Fruit fly (Drosophila melanogaster): Measurements from ENCODE around the gene Grl36b.

The Grl36b gene

DNA sequence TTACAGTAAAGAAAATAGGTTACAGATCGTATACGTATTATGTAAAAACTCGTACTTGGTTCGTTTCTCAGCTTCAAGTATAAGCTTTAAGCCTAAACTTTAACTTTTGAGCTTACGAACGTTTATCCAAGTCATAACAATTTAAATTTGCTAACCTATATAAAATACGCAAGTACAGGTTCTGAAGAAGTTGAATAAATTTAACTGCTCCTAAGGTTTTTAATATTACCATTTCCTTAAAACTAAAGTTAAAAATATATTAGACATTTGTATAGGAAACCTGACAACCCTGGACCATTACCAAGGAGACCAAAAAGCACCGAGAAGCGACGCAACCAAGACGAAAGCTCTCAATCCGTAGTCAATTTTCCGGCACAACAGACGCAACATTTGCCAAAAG, 5.9 kb downstream of the Grl36b start, which contains the start of gene CG5758:
CG5758 (plus strand) TSS at position 353 of the 400 bp plus-strand sequence.
- TF ChIP-seq pfk (GFP tag; optimal IDR thresholded peaks at IDR 0.05) (no peak), ase (GFP tag; IDR thresholded peaks at IDR 0.05) (no peak), CG8388 (GFP tag; optimal IDR thresholded peaks at IDR 0.05) (no peak), fd3F (GFP tag; optimal IDR thresholded peaks at IDR 0.05) (no peak), hth (optimal IDR thresholded peaks at IDR 0.05) (no peak), dan (GFP tag; IDR thresholded peaks at IDR 0.05) (no peak), CG18599 (GFP tag; optimal IDR thresholded peaks at IDR 0.05) (peak; percentile 58), unpg (GFP tag; optimal IDR thresholded peaks at IDR 0.05) (peak; percentile 38), lilli (GFP tag; optimal IDR thresholded peaks at IDR 0.05) (peak; percentile 44), run (tag; optimal IDR thresholded peaks at IDR 0.05) (no peak), Elba2 (GFP tag; optimal IDR thresholded peaks at IDR 0.05) (no peak), vfl (GFP tag; optimal IDR thresholded peaks at IDR 0.05) (no peak), ftz-f1 (GFP tag; optimal IDR thresholded peaks at IDR 0.05) (peak; percentile 42), CG11504 (tag; optimal IDR thresholded peaks at IDR 0.05) (peak; percentile 59), CG3163 (GFP tag; optimal IDR thresholded peaks at IDR 0.05) (no peak), sna (GFP tag; IDR thresholded peaks at IDR 0.05; ENCODE audit: partially characterized antibody) (no peak), CG10147 (GFP tag; optimal IDR thresholded peaks at IDR 0.05) (peak; percentile 49), CG17361 (GFP tag; IDR thresholded peaks at IDR 0.05) (no peak), CG42726 (GFP tag; IDR thresholded peaks at IDR 0.05; ENCODE audit: partially characterized antibody) (no peak), Dad (GFP tag; optimal IDR thresholded peaks at IDR 0.05) (no peak), fru (optimal IDR thresholded peaks at IDR 0.05) (no peak), Rfx (GFP tag; IDR thresholded peaks at IDR 0.05) (peak; percentile 28; the same call in 1 of the 2 replicates), exex (tag; optimal IDR thresholded peaks at IDR 0.05) (peak; percentile 21), CG3281 (GFP tag; optimal IDR thresholded peaks at IDR 0.05) (peak; percentile 36), CHES-1-like (GFP tag; optimal IDR thresholded peaks at IDR 0.05) (no peak), HLHmδ (GFP tag; optimal IDR thresholded peaks at IDR 0.05) (no peak), CG12942 (GFP tag; optimal IDR thresholded peaks at IDR 0.05) (no peak), pan (optimal IDR thresholded peaks at IDR 0.05) (no peak), pan (GFP tag; optimal IDR thresholded peaks at IDR 0.05 in 1 of 2, IDR thresholded peaks at IDR 0.05 in 1 of 2) (no peak), zfh2 (GFP tag; optimal IDR thresholded peaks at IDR 0.05) (no peak), seq (GFP tag; IDR thresholded peaks at IDR 0.05) (no peak), CG14860 (GFP tag; IDR thresholded peaks at IDR 0.05; ENCODE audit: partially characterized antibody) (no peak), CG7357 (GFP tag; IDR thresholded peaks at IDR 0.05) (no peak), CG9817 (tag; optimal IDR thresholded peaks at IDR 0.05) (peak; percentile 16), sr (GFP tag; IDR thresholded peaks at IDR 0.05) (no peak), HHEX (GFP tag; optimal IDR thresholded peaks at IDR 0.05) (peak; percentile 21), CG5180 (GFP tag; optimal IDR thresholded peaks at IDR 0.05) (peak; percentile 57), ci (GFP tag; IDR thresholded peaks at IDR 0.05) (0 out of 3 replicates have a peak, but pooled peaks have one; percentile 37), Med (GFP tag) (peak; percentile 91), maf-S (GFP tag; optimal IDR thresholded peaks at IDR 0.05) (no peak), disco-r (GFP tag; optimal IDR thresholded peaks at IDR 0.05) (no peak), CG6689 (GFP tag; IDR thresholded peaks at IDR 0.05) (0 out of 2 replicates have a peak, but pooled peaks have one; percentile 6), Opbp (GFP tag; IDR thresholded peaks at IDR 0.05; ENCODE audit: partially characterized antibody) (no peak), grau (tag; optimal IDR thresholded peaks at IDR 0.05) (peak; percentile 26), sug (tag; optimal IDR thresholded peaks at IDR 0.05) (peak; percentile 39), Fer1 (GFP tag; optimal IDR thresholded peaks at IDR 0.05) (peak; percentile 36), mld (GFP tag; IDR thresholded peaks at IDR 0.05; ENCODE audit: partially characterized antibody) (no peak), Jarid2 (GFP tag; optimal IDR thresholded peaks at IDR 0.05) (no peak), Fer2 (tag; optimal IDR thresholded peaks at IDR 0.05) (no peak), ssp (GFP tag; IDR thresholded peaks at IDR 0.05) (no peak), CTCF (GFP tag; optimal IDR thresholded peaks at IDR 0.05) (peak; percentile 75), mirr (GFP tag; optimal IDR thresholded peaks at IDR 0.05) (no peak)
